Fruit fly (Drosophila melanogaster) whole organism, embryonic: ENCODE data around the gene Faa.

Experiments
- Ada2b ChIP-seq: fragments of 200-800 bp; sonication (Bioruptor generic); IDR thresholded peaks from 2 replicates; pipeline ENCODE4 v1.3.6; 2022; ENCODE audit warnings: missing biosample characterization, missing genetic modification characterization
- Atf3 ChIP-seq: fragments of 200-800 bp; sonication (Bioruptor generic); optimal IDR thresholded peaks from 3 replicates; lab custom pipeline; 2016; ENCODE audit warnings: missing biosample characterization, missing genetic modification characterization
- BEAF-32 ChIP-seq: fragments of 200-800 bp; sonication (Bioruptor generic); optimal IDR thresholded peaks from 3 replicates; lab custom pipeline; 2017; ENCODE audit warnings: missing biosample characterization, missing genetic modification characterization, mild to moderate bottlenecking, moderate library complexity, missing genetic modification reagents
- Blimp-1 ChIP-seq: fragments of 200-800 bp; sonication (Bioruptor generic); optimal IDR thresholded peaks from 3 replicates; lab custom pipeline; 2018; ENCODE audit warnings: missing biosample characterization, missing genetic modification characterization, mild to moderate bottlenecking, moderate library complexity, missing genetic modification reagents
- C15 ChIP-seq: fragments of 200-800 bp; sonication (Bioruptor generic); IDR thresholded peaks from 3 replicates; pipeline ENCODE4 v1.3.6; 2022; ENCODE audit warnings: missing biosample characterization, missing genetic modification characterization
- CG10321 ChIP-seq: fragments of 200-800 bp; sonication (Bioruptor generic); IDR thresholded peaks from 2 replicates; pipeline ENCODE4 v1.3.6; 2022; ENCODE audit warnings: missing biosample characterization, missing genetic modification characterization
- CG11093 ChIP-seq: fragments of 200-800 bp; sonication (Bioruptor generic); IDR thresholded peaks from 3 replicates; pipeline ENCODE4 v1.3.6; 2022; ENCODE audit warnings: missing biosample characterization, missing genetic modification characterization
- CG12155 ChIP-seq: fragments of 200-800 bp; sonication (Bioruptor generic); optimal IDR thresholded peaks from 3 replicates; lab custom pipeline; 2016; ENCODE audit warnings: missing biosample characterization, missing genetic modification characterization
- CG12219 ChIP-seq: fragments of 200-800 bp; sonication (Bioruptor generic); optimal IDR thresholded peaks from 3 replicates; lab custom pipeline; 2018; ENCODE audit warnings: missing biosample characterization, mild to moderate bottlenecking, missing genetic modification characterization
- CG18011 ChIP-seq: fragments of 200-800 bp; sonication (Bioruptor generic); optimal IDR thresholded peaks from 2 replicates; lab custom pipeline; 2017; ENCODE audit warnings: missing biosample characterization, missing genetic modification characterization, mild to moderate bottlenecking, moderate library complexity, missing genotype
- CG18262 ChIP-seq: fragments of 200-800 bp; optimal IDR thresholded peaks from 3 replicates; lab custom pipeline; 2019; ENCODE audit warnings: missing biosample characterization, mild to moderate bottlenecking, missing genetic modification characterization, moderate library complexity
- CG18619 ChIP-seq: fragments of 200-800 bp; sonication (Bioruptor generic); optimal IDR thresholded peaks from 3 replicates; lab custom pipeline; 2017; ENCODE audit warnings: missing biosample characterization, mild to moderate bottlenecking, missing genetic modification characterization
- CG2199 ChIP-seq: fragments of 200-800 bp; sonication (Bioruptor generic); IDR thresholded peaks from 3 replicates; pipeline ENCODE4 v1.3.6; 2022; ENCODE audit warnings: missing biosample characterization, missing genetic modification characterization
- CG2202 ChIP-seq: fragments of 200-800 bp; sonication (Bioruptor generic); optimal IDR thresholded peaks from 2 replicates; lab custom pipeline; 2018; ENCODE audit warnings: missing biosample characterization, mild to moderate bottlenecking, missing genetic modification characterization
- CG3065 ChIP-seq: fragments of 200-800 bp; sonication (Bioruptor generic); optimal IDR thresholded peaks from 2 replicates; lab custom pipeline; 2016; ENCODE audit warnings: missing biosample characterization, missing genetic modification characterization
- CG3847 ChIP-seq: fragments of 200-800 bp; sonication (Bioruptor generic); IDR thresholded peaks from 2 replicates; pipeline ENCODE4 v1.3.6; 2022; ENCODE audit warnings: missing biosample characterization, missing genetic modification characterization
- CG4820 ChIP-seq: fragments of 200-800 bp; sonication (Bioruptor generic); optimal IDR thresholded peaks from 3 replicates; lab custom pipeline; 2016; ENCODE audit warnings: missing biosample characterization, missing genetic modification characterization
- CG4854 ChIP-seq: fragments of 200-800 bp; sonication (Bioruptor generic); optimal IDR thresholded peaks from 2 replicates; lab custom pipeline; 2016; ENCODE audit warnings: missing biosample characterization, missing genetic modification characterization, inconsistent platforms
- CG8089 ChIP-seq: fragments of 200-800 bp; sonication (Bioruptor generic); optimal IDR thresholded peaks from 3 replicates; lab custom pipeline; 2016; ENCODE audit warnings: missing biosample characterization, missing genetic modification characterization
- CHES-1-like ChIP-seq: fragments of 200-800 bp; sonication (Bioruptor generic); optimal IDR thresholded peaks from 2 replicates; lab custom pipeline; 2016; ENCODE audit warnings: missing biosample characterization, missing genetic modification characterization
- Dip3 ChIP-seq: fragments of 200-800 bp; sonication (Bioruptor generic); optimal IDR thresholded peaks from 3 replicates; lab custom pipeline; 2016; ENCODE audit warnings: missing biosample characterization, missing genetic modification characterization
- E2f2 ChIP-seq: fragments of 200-800 bp; sonication (Bioruptor generic); IDR thresholded peaks from 2 replicates; pipeline ENCODE4 v1.3.6; 2022; ENCODE audit warnings: missing biosample characterization, missing genetic modification characterization
- Elba2 ChIP-seq: fragments of 200-800 bp; sonication (Bioruptor generic); optimal IDR thresholded peaks from 3 replicates; lab custom pipeline; 2016; ENCODE audit warnings: missing biosample characterization, missing genetic modification characterization
- Fer2 ChIP-seq: fragments of 200-800 bp; sonication (Bioruptor generic); optimal IDR thresholded peaks from 2 replicates; lab custom pipeline; 2018; ENCODE audit warnings: missing biosample characterization, mild to moderate bottlenecking, missing genetic modification characterization, moderate library complexity
- Gug ChIP-seq: fragments of 200-800 bp; sonication (Bioruptor generic); IDR thresholded peaks from 4 replicates; pipeline ENCODE4 v1.3.6; 2022; ENCODE audit warnings: missing biosample characterization, missing genetic modification characterization
- H2.0 ChIP-seq: fragments of 200-800 bp; sonication (Bioruptor generic); IDR thresholded peaks from 2 replicates; pipeline ENCODE4 v1.3.6; 2022; ENCODE audit warnings: missing biosample characterization, missing genetic modification characterization
- Lim3 ChIP-seq: fragments of 200-800 bp; sonication (Bioruptor generic); IDR thresholded peaks from 2 replicates; pipeline ENCODE4 v1.3.6; 2022; ENCODE audit warnings: missing biosample characterization, missing genetic modification characterization
- Lpt ChIP-seq: fragments of >200 bp; optimal IDR thresholded peaks from 2 replicates; lab custom pipeline; 2018; ENCODE audit warnings: missing biosample characterization, missing genetic modification characterization
- Max ChIP-seq: fragments of 200-800 bp; sonication (Bioruptor generic); optimal IDR thresholded peaks from 2 replicates; lab custom pipeline; 2016; ENCODE audit warnings: missing biosample characterization, mild to moderate bottlenecking, missing genetic modification characterization
- Side ChIP-seq: fragments of 200-800 bp; sonication (Bioruptor generic); optimal IDR thresholded peaks from 2 replicates; lab custom pipeline; 2016; ENCODE audit warnings: missing biosample characterization, missing genetic modification characterization
- aop ChIP-seq: fragments of 200-800 bp; sonication (Bioruptor generic); IDR thresholded peaks from 2 replicates; pipeline ENCODE4 v1.3.6; 2022; ENCODE audit warnings: missing biosample characterization, missing genetic modification characterization
- ash1 ChIP-seq: fragments of 200-800 bp; sonication (Bioruptor generic); optimal IDR thresholded peaks from 2 replicates; lab custom pipeline; 2018; ENCODE audit warnings: missing biosample characterization, mild to moderate bottlenecking, missing genetic modification characterization
- bsh ChIP-seq, 2 experiments: fragments of 200-800 bp; sonication (Bioruptor generic); optimal IDR thresholded peaks; 2 replicates each; lab custom pipeline; 2017 to 2018; ENCODE audit warnings: mild to moderate bottlenecking in 2 of 2, missing biosample characterization in 2 of 2, missing genetic modification characterization in 2 of 2, moderate library complexity in 1 of 2
- cato ChIP-seq: fragments of 200-800 bp; sonication (Bioruptor generic); optimal IDR thresholded peaks from 2 replicates; lab custom pipeline; 2016; ENCODE audit warnings: missing biosample characterization, missing genetic modification characterization, borderline replicate concordance
- caup ChIP-seq: fragments of 200-800 bp; sonication (Bioruptor generic); optimal IDR thresholded peaks from 3 replicates; lab custom pipeline; 2017; ENCODE audit warnings: missing biosample characterization, mild to moderate bottlenecking, missing genetic modification characterization, moderate library complexity; ENCODE audit not compliant: severe bottlenecking
- croc ChIP-seq: fragments of 200-800 bp; sonication (Bioruptor generic); conservative IDR thresholded peaks from 3 replicates; pipeline ENCODE4 v1.3.6; 2022; ENCODE audit warnings: missing biosample characterization, missing genetic modification characterization
- disco-r ChIP-seq: fragments of 200-800 bp; sonication (Bioruptor generic); optimal IDR thresholded peaks from 2 replicates; lab custom pipeline; 2016; ENCODE audit warnings: missing biosample characterization, missing genetic modification characterization
- eve ChIP-seq, 2 experiments: fragments of >200 bp; optimal IDR thresholded peaks; 2 replicates each; lab custom pipeline; 2017; ENCODE audit warnings: missing biosample characterization in 2 of 2, missing genetic modification characterization in 2 of 2
- gcm ChIP-seq: fragments of 200-800 bp; sonication (Bioruptor generic); optimal IDR thresholded peaks from 2 replicates; lab custom pipeline; 2019; ENCODE audit warnings: missing biosample characterization, mild to moderate bottlenecking, missing genetic modification characterization, moderate library complexity
- gsb-n ChIP-seq: fragments of 200-800 bp; sonication (Bioruptor generic); optimal IDR thresholded peaks from 3 replicates; lab custom pipeline; 2018; ENCODE audit warnings: missing biosample characterization, mild to moderate bottlenecking, missing genetic modification characterization
- ind ChIP-seq: fragments of 200-800 bp; sonication (Bioruptor generic); optimal IDR thresholded peaks from 3 replicates; lab custom pipeline; 2016; ENCODE audit warnings: missing biosample characterization, missing genetic modification characterization
- jumu ChIP-seq: fragments of 200-800 bp; sonication (Bioruptor generic); optimal IDR thresholded peaks from 3 replicates; lab custom pipeline; 2016; ENCODE audit warnings: missing biosample characterization, missing genetic modification characterization
- lilli ChIP-seq: fragments of 200-800 bp; sonication (Bioruptor generic); optimal IDR thresholded peaks from 3 replicates; lab custom pipeline; 2016; ENCODE audit warnings: missing biosample characterization, missing genetic modification characterization
- nerfin-2 ChIP-seq: fragments of 200-800 bp; sonication (Bioruptor generic); IDR thresholded peaks from 2 replicates; pipeline ENCODE4 v1.3.6; 2022; ENCODE audit warnings: missing biosample characterization, missing genetic modification characterization; ENCODE audit not compliant: partially characterized antibody
- nom ChIP-seq: fragments of 200-800 bp; sonication (Bioruptor generic); optimal IDR thresholded peaks from 2 replicates; lab custom pipeline; 2017; ENCODE audit warnings: missing biosample characterization, missing genetic modification characterization, mild to moderate bottlenecking, moderate library complexity, missing genetic modification reagents
- p53 ChIP-seq: fragments of 200-800 bp; sonication (Bioruptor generic); optimal IDR thresholded peaks from 2 replicates; lab custom pipeline; 2016; ENCODE audit warnings: missing biosample characterization, missing genetic modification characterization
- tin ChIP-seq: fragments of 200-800 bp; sonication (Bioruptor generic); optimal IDR thresholded peaks from 3 replicates; lab custom pipeline; 2016; ENCODE audit warnings: missing biosample characterization, missing genetic modification characterization
- tup ChIP-seq: fragments of 200-800 bp; sonication (Bioruptor generic); optimal IDR thresholded peaks from 2 replicates; lab custom pipeline; 2016; ENCODE audit warnings: missing biosample characterization, mild to moderate bottlenecking, missing genetic modification characterization, moderate library complexity
- usp ChIP-seq: fragments of >200 bp; optimal IDR thresholded peaks from 2 replicates; lab custom pipeline; 2017; ENCODE audit warnings: missing biosample characterization, missing genetic modification characterization
- vnd ChIP-seq: fragments of 200-800 bp; sonication (Bioruptor generic); IDR thresholded peaks from 3 replicates; pipeline ENCODE4 v1.3.6; 2022; ENCODE audit warnings: missing biosample characterization, missing genetic modification characterization; ENCODE audit not compliant: partially characterized antibody

The Faa gene

dm6 chr3L:4040247-4040925, 33.4 kb downstream of the Faa start, which contains the start of the genes CG11593 and Rcd5 (continued):
- no peak for TF ChIP-seq vnd (GFP tag; lab: Robert Waterston, UW)
- peak; percentile 67 for TF ChIP-seq Max (GFP tag; lab: Kevin White, UChicago)
- TF ChIP-seq BEAF-32 (GFP tag; lab: Kevin White, UChicago) = peak; percentile 44
- TF ChIP-seq CG4820 (GFP tag; lab: Kevin White, UChicago) = peak; percentile 55
- TF ChIP-seq Lpt = no peak
- no peak for TF ChIP-seq CG8089
- peak; percentile 9 for TF ChIP-seq CHES-1-like (GFP tag; lab: Kevin White, UChicago)
- peak; percentile 41 for TF ChIP-seq Elba2 (GFP tag; lab: Kevin White, UChicago)
- TF ChIP-seq lilli = no peak
- peak; percentile 73 for TF ChIP-seq Ada2b (GFP tag; lab: Robert Waterston, UW)
- TF ChIP-seq ash1 (GFP tag; lab: Kevin White, UChicago) = no peak
- peak; percentile 85 for TF ChIP-seq Gug
- no peak for TF ChIP-seq Blimp-1
- peak; percentile 78 for TF ChIP-seq croc (GFP tag; lab: Robert Waterston, UW)
- no peak for TF ChIP-seq gsb-n (tag; lab: Kevin White, UChicago)
- peak; percentile 31 for TF ChIP-seq CG2202 (tag; lab: Kevin White, UChicago)
- TF ChIP-seq CG10321 (GFP tag; lab: Robert Waterston, UW) = peak; percentile 52; the same call in 1 of the 2 replicates
- peak; percentile 30 for TF ChIP-seq jumu (GFP tag; lab: Kevin White, UChicago)
- peak; percentile 38 for TF ChIP-seq tup (GFP tag; lab: Kevin White, UChicago)
- peak; percentile 33 for TF ChIP-seq cato
- no peak for TF ChIP-seq nerfin-2 (GFP tag; lab: Robert Waterston, UW)
- peak; percentile 64 for TF ChIP-seq CG18619 (GFP tag; lab: Kevin White, UChicago)
- 0 out of 2 replicates have a peak, but pooled peaks have one; percentile 14 for TF ChIP-seq Lim3
- peak; percentile 78; the same call in 2 of the 3 replicates for TF ChIP-seq CG11093 (GFP tag; lab: Robert Waterston, UW)
- TF ChIP-seq usp (GFP tag; lab: Kevin White, UChicago) = no peak
- no peak; the same call in 2 of the 3 replicates for TF ChIP-seq C15 (GFP tag; lab: Robert Waterston, UW)
- peak; percentile 63 for TF ChIP-seq E2f2
- no peak for TF ChIP-seq aop (GFP tag; lab: Robert Waterston, UW)
- peak; percentile 80 for TF ChIP-seq CG3065 (GFP tag; lab: Kevin White, UChicago)
- no peak for TF ChIP-seq nom (GFP tag; lab: Kevin White, UChicago)
- TF ChIP-seq bsh (GFP tag; optimal IDR thresholded peaks at IDR 0.05; lab: Kevin White, UChicago) = no peak
- peak; percentile 95 for TF ChIP-seq CG3847 (GFP tag; lab: Robert Waterston, UW)
- TF ChIP-seq CG12219 (GFP tag; lab: Kevin White, UChicago) = no peak
- TF ChIP-seq caup (GFP tag; lab: Kevin White, UChicago) = peak; percentile 64
- TF ChIP-seq disco-r (GFP tag; lab: Kevin White, UChicago) = no peak
- no peak for TF ChIP-seq Atf3 (GFP tag; lab: Kevin White, UChicago)
- TF ChIP-seq gcm (GFP tag; lab: Kevin White, UChicago) = no peak
- TF ChIP-seq p53 (GFP tag; lab: Kevin White, UChicago) = no peak
- peak; percentile 72 for TF ChIP-seq ind
- TF ChIP-seq CG12155 (GFP tag; lab: Kevin White, UChicago) = no peak
- TF ChIP-seq Side (GFP tag; lab: Kevin White, UChicago) = no peak
- TF ChIP-seq CG2199 (GFP tag; lab: Robert Waterston, UW) = 0 out of 3 replicates have a peak, but pooled peaks have one; percentile 56
- peak; percentile 72 for TF ChIP-seq H2.0 (GFP tag; lab: Robert Waterston, UW)
- no peak for TF ChIP-seq eve (GFP tag; optimal IDR thresholded peaks at IDR 0.05; lab: Kevin White, UChicago)
- TF ChIP-seq Fer2 = peak; percentile 24
- TF ChIP-seq CG18262 (tag; lab: Kevin White, UChicago) = no peak
- peak; percentile 61 for TF ChIP-seq tin (GFP tag; lab: Kevin White, UChicago)
- no peak for TF ChIP-seq CG18011 (GFP tag; lab: Kevin White, UChicago)
- TF ChIP-seq CG4854 (GFP tag; lab: Kevin White, UChicago) = no peak
- TF ChIP-seq Dip3 = peak; percentile 27
